Fruit fly (Drosophila melanogaster) whole organism: ENCODE results near the gene CG7248.

ENCODE experiments used
- CG8478 ChIP-seq: fragments of >200 bp; optimal IDR thresholded peaks from 2 replicates; lab custom pipeline; 2018; ENCODE audit warnings: inconsistent platforms
- Dll ChIP-seq: fragments of >200 bp; optimal IDR thresholded peaks from 2 replicates; lab custom pipeline; 2017
- EcR ChIP-seq, 2 experiments: fragments of >200 bp; optimal IDR thresholded peaks; 2 replicates each; lab custom pipeline; 2017; ENCODE audit warnings: missing biosample characterization in 2 of 2, missing genetic modification characterization in 2 of 2, missing genetic modification reagents in 2 of 2
- pan ChIP-seq: fragments of >200 bp; optimal IDR thresholded peaks from 2 replicates; lab custom pipeline; 2017
- psq ChIP-seq: fragments of >200 bp; optimal IDR thresholded peaks from 2 replicates; lab custom pipeline; 2017
- usp ChIP-seq: fragments of >200 bp; optimal IDR thresholded peaks from 2 replicates; lab custom pipeline; 2017; ENCODE audit warnings: missing biosample characterization, missing genetic modification characterization, mixed read lengths

Gene CG7248

dm6 chr3L:11953783-11954182, at the start of gene CG7248:
CG7248 (plus strand) TSS chr3L:11954083.
- TF ChIP-seq usp (no peak), EcR (GFP tag; optimal IDR thresholded peaks at IDR 0.05; lab: Kevin White, UChicago) (no peak), Dll (lab: Kevin White, UChicago) (no peak), pan (lab: Kevin White, UChicago) (no peak), psq (no peak), CG8478 (lab: Kevin White, UChicago) (no peak)

- no peak for TF ChIP-seq Dll (lab: Kevin White, UChicago)
- TF ChIP-seq pan (lab: Kevin White, UChicago) = no peak
- TF ChIP-seq psq = no peak
- no peak for TF ChIP-seq usp
- no peak for TF ChIP-seq CG8478 (lab: Kevin White, UChicago)
- TF ChIP-seq EcR (GFP tag; optimal IDR thresholded peaks at IDR 0.05; lab: Kevin White, UChicago) = no peak
Observed at dm6 chr3L:11918217-11918616, 35.7 kb upstream of the CG7248 start.

- TF ChIP-seq pan (lab: Kevin White, UChicago) (no peak), CG8478 (lab: Kevin White, UChicago) (no peak), usp (no peak), Dll (lab: Kevin White, UChicago) (no peak), psq (no peak), EcR (GFP tag; optimal IDR thresholded peaks at IDR 0.05; lab: Kevin White, UChicago) (no peak)
Observed at dm6 chr3L:11921213-11921612, 32.7 kb upstream of the CG7248 start, which contains the start of gene CG11588. CG11588 (plus strand) TSS chr3L:11921513.

- TF ChIP-seq psq = no peak
Observed at dm6 chr3L:11924657-11925056, 29.2 kb upstream of the CG7248 start, which contains the start of gene SdhAL. SdhAL (minus strand) TSS chr3L:11924757.

- TF ChIP-seq EcR (GFP tag; optimal IDR thresholded peaks at IDR 0.05; lab: Kevin White, UChicago) (no peak), Dll (lab: Kevin White, UChicago) (no peak), pan (lab: Kevin White, UChicago) (no peak), psq (no peak), usp (no peak), CG8478 (lab: Kevin White, UChicago) (no peak)
Observed at dm6 chr3L:11925382-11925781, 28.5 kb upstream of the CG7248 start.

- TF ChIP-seq psq (no peak), Dll (lab: Kevin White, UChicago) (peak; percentile 35), usp (no peak)
Observed at dm6 chr3L:11927287-11927743, 26.6 kb upstream of the CG7248 start, which contains the start of gene byn. byn (plus strand) TSS chr3L:11927693.

- TF ChIP-seq CG8478 (lab: Kevin White, UChicago) = no peak
- TF ChIP-seq EcR (GFP tag; optimal IDR thresholded peaks at IDR 0.05; lab: Kevin White, UChicago) = no peak
- no peak for TF ChIP-seq psq
- no peak for TF ChIP-seq Dll (lab: Kevin White, UChicago)
- no peak for TF ChIP-seq pan (lab: Kevin White, UChicago)
- TF ChIP-seq usp = no peak
Observed at dm6 chr3L:11931619-11932018, 22.3 kb upstream of the CG7248 start.

dm6 chr3L:11937270-11937669, 16.6 kb upstream of the CG7248 start:
- no peak for TF ChIP-seq usp
- TF ChIP-seq pan (lab: Kevin White, UChicago) = no peak
- no peak for TF ChIP-seq CG8478 (lab: Kevin White, UChicago)

dm6 chr3L:11938716-11939115, 15.2 kb upstream of the CG7248 start, which contains the start of gene CG44837:
CG44837 (minus strand) TSS chr3L:11938872.
- TF ChIP-seq usp (no peak), pan (lab: Kevin White, UChicago) (no peak), psq (no peak), CG8478 (lab: Kevin White, UChicago) (no peak), Dll (lab: Kevin White, UChicago) (no peak), EcR (GFP tag; optimal IDR thresholded peaks at IDR 0.05; lab: Kevin White, UChicago) (no peak)

dm6 chr3L:11941612-11942011, 12.3 kb upstream of the CG7248 start, which contains the start of gene Rpt4R:
Rpt4R (plus strand) TSS chr3L:11941912.
- TF ChIP-seq EcR (GFP tag; optimal IDR thresholded peaks at IDR 0.05; lab: Kevin White, UChicago) (no peak), usp (no peak), pan (lab: Kevin White, UChicago) (no peak), CG8478 (lab: Kevin White, UChicago) (no peak), psq (no peak)

dm6 chr3L:11944752-11945151, 9.1 kb upstream of the CG7248 start, which contains the start of gene CG5883:
CG5883 (minus strand) TSS chr3L:11944852.
- TF ChIP-seq pan (lab: Kevin White, UChicago) (no peak), psq (no peak), Dll (lab: Kevin White, UChicago) (no peak), usp (no peak)

dm6 chr3L:11947357-11947756, 6.5 kb upstream of the CG7248 start, which contains the start of gene CG7252:
CG7252 (plus strand) TSS chr3L:11947675.
- TF ChIP-seq usp (no peak), psq (no peak), pan (lab: Kevin White, UChicago) (no peak), Dll (lab: Kevin White, UChicago) (no peak), CG8478 (lab: Kevin White, UChicago) (no peak), EcR (GFP tag; optimal IDR thresholded peaks at IDR 0.05; lab: Kevin White, UChicago) (no peak)

- TF ChIP-seq usp (no peak), CG8478 (lab: Kevin White, UChicago) (no peak), EcR (GFP tag; optimal IDR thresholded peaks at IDR 0.05; lab: Kevin White, UChicago) (no peak), Dll (lab: Kevin White, UChicago) (no peak), pan (lab: Kevin White, UChicago) (no peak), psq (no peak)
Observed at dm6 chr3L:11949539-11949938, 4.3 kb upstream of the CG7248 start, which contains the start of gene CG17826. CG17826 (plus strand) TSS chr3L:11949839.
